Worm (Caenorhabditis elegans): ENCODE data around the gene F59A7.14.

ce11 chrV:2035545-2035944 is 16.8 kb downstream of the F59A7.14 start, which contains the start of gene srab-23:
- TF ChIP-seq ama-1 (optimal IDR thresholded peaks at IDR 0.05) (no peak), ets-7 (tag; optimal IDR thresholded peaks at IDR 0.05) (no peak), pes-1 (GFP tag; IDR thresholded peaks at IDR 0.05) (no peak), tbx-11 (GFP tag; IDR thresholded peaks at IDR 0.05) (no peak), flt-1 (GFP tag; IDR thresholded peaks at IDR 0.05) (no peak), sea-1 (GFP tag; conservative IDR thresholded peaks at IDR 0.05) (no peak), B0310.2 (tag; optimal IDR thresholded peaks at IDR 0.05) (no peak)
